Worm (Caenorhabditis elegans): ENCODE results near the gene dli-1.

dli-1 gene

DNA sequence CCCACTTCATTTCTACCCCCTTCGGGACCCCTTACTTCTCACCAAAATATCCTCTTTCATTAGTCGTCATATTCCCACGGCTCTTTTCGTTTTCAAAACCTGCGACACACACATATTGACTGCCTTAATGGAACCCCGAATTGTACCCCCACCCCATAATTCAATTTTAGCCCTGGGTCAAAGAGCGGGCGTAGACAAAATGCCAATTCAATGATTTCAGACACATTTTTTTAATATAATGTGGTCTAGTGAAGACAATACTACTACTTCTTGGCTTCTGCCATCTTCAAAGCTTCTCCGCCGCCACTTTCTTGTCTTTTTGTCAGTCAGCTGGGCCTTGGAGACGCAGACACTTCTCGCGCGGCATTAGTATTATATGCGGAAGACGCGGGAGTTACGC is 29.1 kb upstream of the dli-1 start:
- no peak for TF ChIP-seq hsf-1 (GFP tag; IDR thresholded peaks at IDR 0.05)
- TF ChIP-seq cebp-2 (GFP tag; IDR thresholded peaks at IDR 0.05): 0 out of 2 replicates have a peak, but pooled peaks have one; percentile 51

- TF ChIP-seq cebp-2 (GFP tag; IDR thresholded peaks at IDR 0.05): 0 out of 2 replicates have a peak, but pooled peaks have one; percentile 41
- no peak for TF ChIP-seq F49E8.2 (tag; optimal IDR thresholded peaks at IDR 0.05; ENCODE audit: insufficient read depth)
- 0 out of 2 replicates have a peak, but pooled peaks have one; percentile 15 for TF ChIP-seq zfh-2 (GFP tag; conservative IDR thresholded peaks at IDR 0.05)
These were observed 27.4 kb upstream of the dli-1 start for ce11 chrIV:13125999-13126398.

DNA sequence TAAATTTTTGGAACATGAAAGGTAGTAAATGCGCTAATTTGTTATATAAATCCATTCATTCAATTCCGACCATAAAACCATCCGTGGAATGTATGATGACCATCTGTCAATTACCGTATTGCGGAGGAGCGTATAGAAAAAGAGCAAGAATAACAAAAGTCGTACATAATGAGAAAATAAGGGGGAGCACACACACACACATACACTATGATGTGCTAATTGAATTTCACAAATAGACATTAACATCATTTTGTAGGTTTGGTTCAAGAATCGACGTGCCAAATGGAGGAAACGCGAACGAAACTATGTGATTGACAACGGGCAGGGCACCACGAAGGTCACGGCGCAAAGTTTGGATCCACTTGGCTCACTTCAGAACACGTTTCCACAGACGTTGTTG is 22.8 kb upstream of the dli-1 start:
- TF ChIP-seq ztf-25 (GFP tag; IDR thresholded peaks at IDR 0.05): no peak
- TF ChIP-seq F57A8.1 (GFP tag; optimal IDR thresholded peaks at IDR 0.05): no peak
- no peak for TF ChIP-seq madf-3 (GFP tag; IDR thresholded peaks at IDR 0.05)
- no peak for TF ChIP-seq tbp1 (GFP tag; optimal IDR thresholded peaks at IDR 0.05)
- no peak for TF ChIP-seq B0261.1 (tag; optimal IDR thresholded peaks at IDR 0.05)
- no peak for TF ChIP-seq ets-4 (GFP tag; optimal IDR thresholded peaks at IDR 0.05)
- no peak for TF ChIP-seq madf-10 (tag; optimal IDR thresholded peaks at IDR 0.05)
- TF ChIP-seq madf-6 (GFP tag; IDR thresholded peaks at IDR 0.05): no peak
- TF ChIP-seq F52B5.7 (tag; optimal IDR thresholded peaks at IDR 0.05): no peak
- no peak for TF ChIP-seq ceh-79 (tag; optimal IDR thresholded peaks at IDR 0.05)
- no peak for TF ChIP-seq Y95B8A.8 (GFP tag; IDR thresholded peaks at IDR 0.05)
- no peak for TF ChIP-seq ztf-18 (tag; optimal IDR thresholded peaks at IDR 0.05)
- TF ChIP-seq F55B11.4 (tag; optimal IDR thresholded peaks at IDR 0.05; ENCODE audit: borderline replicate concordance, insufficient read depth): no peak
- no peak for TF ChIP-seq nhr-120 (GFP tag; IDR thresholded peaks at IDR 0.05)

- TF ChIP-seq athp-1 (tag; optimal IDR thresholded peaks at IDR 0.05) (no peak), K12H6.12 (tag; optimal IDR thresholded peaks at IDR 0.05) (peak; percentile 38)
These were observed 20.2 kb upstream of the dli-1 start, which contains the start of gene unc-30 for ce11 chrIV:13118794-13119193. Gene unc-30 (plus strand): TSS chrIV:13118977.

ce11 chrIV:13116679-13117078 is 18.1 kb upstream of the dli-1 start:
- TF ChIP-seq F57A8.1 (GFP tag; optimal IDR thresholded peaks at IDR 0.05) (no peak), die-1 (tag; optimal IDR thresholded peaks at IDR 0.05) (no peak), pbrm-1 (GFP tag; IDR thresholded peaks at IDR 0.05) (no peak)

DNA sequence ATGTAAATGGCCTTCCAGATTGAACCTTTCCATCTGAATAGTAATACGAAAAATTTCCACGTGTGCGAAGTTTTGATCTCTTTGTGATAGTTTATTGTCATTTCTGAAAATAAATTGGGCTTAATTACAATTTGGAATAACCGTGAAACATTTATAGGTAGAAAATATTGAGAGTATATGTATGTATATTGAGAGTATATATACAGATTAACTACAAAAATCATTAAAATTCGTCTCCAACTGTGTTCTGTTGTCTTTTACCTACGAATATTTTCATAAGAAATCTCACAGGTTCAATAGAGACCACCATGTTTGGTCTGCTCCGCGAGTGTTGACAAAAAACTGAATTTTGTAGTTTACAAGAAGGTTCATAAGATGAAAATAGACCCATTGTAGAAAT is 14.4 kb upstream of the dli-1 start, which contains the start of gene best-2:
Gene best-2, minus strand, starts transcription at position 101 of the 400 bp plus-strand sequence.
- TF ChIP-seq ceh-79 (tag; optimal IDR thresholded peaks at IDR 0.05): no peak
- no peak for TF ChIP-seq F10E7.11 (tag; optimal IDR thresholded peaks at IDR 0.05)

DNA sequence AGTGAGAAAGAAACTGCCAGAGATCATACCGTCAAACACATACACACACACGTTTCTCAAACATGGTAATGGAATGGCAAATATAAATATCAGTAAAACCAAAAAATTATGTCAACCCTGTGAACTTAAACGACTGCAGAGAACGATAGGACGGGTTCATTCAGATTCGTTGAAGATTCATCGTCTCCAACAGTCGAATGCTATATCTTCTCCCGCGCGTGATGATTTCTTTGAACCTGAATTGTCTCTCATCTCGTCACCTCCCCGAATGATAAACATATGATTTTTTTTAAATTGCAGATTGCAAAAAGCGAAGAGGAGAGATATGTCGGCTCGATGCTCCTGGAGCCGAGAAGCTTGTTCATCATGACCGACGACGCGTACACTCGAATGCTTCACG is 12.3 kb upstream of the dli-1 start:
- TF ChIP-seq dox-1 (GFP tag; IDR thresholded peaks at IDR 0.05) (no peak), C17E4.6 (GFP tag; IDR thresholded peaks at IDR 0.05) (no peak), egrh-3 (GFP tag; IDR thresholded peaks at IDR 0.05) (no peak), zim-3 (tag; optimal IDR thresholded peaks at IDR 0.05) (no peak), ztf-3 (GFP tag; optimal IDR thresholded peaks at IDR 0.05) (no peak)

All from whole organism, young adult.